Fruit fly (Drosophila melanogaster): ENCODE data around the gene CG7655.

CG7655 gene

dm6 chr3R:17718051-17718693, 35.7 kb downstream of the CG7655 start, which contains the start of gene osa (continued):
- TF ChIP-seq CG6272 (GFP tag; IDR thresholded peaks at IDR 0.05) (peak; percentile 70; the same call in 1 of the 2 replicates), Pdp1 (GFP tag; optimal IDR thresholded peaks at IDR 0.05) (peak in 1 of 2 experiments; percentile 2), HHEX (GFP tag; optimal IDR thresholded peaks at IDR 0.05) (no peak), Poxn (GFP tag; IDR thresholded peaks at IDR 0.05) (no peak), Rfx (GFP tag; IDR thresholded peaks at IDR 0.05) (no peak), jing (GFP tag; optimal IDR thresholded peaks at IDR 0.05) (no peak), CG2199 (GFP tag; IDR thresholded peaks at IDR 0.05) (no peak), slou (GFP tag; optimal IDR thresholded peaks at IDR 0.05) (no peak), CG7357 (GFP tag; IDR thresholded peaks at IDR 0.05) (no peak), CG10979 (tag; optimal IDR thresholded peaks at IDR 0.05) (no peak), HLHmδ (GFP tag; optimal IDR thresholded peaks at IDR 0.05) (no peak), ems (GFP tag; optimal IDR thresholded peaks at IDR 0.05) (no peak), CG14014 (GFP tag; IDR thresholded peaks at IDR 0.05) (no peak), CG7786 (GFP tag; optimal IDR thresholded peaks at IDR 0.05) (no peak), Meics (GFP tag; optimal IDR thresholded peaks at IDR 0.05) (peak; percentile 10), mirr (GFP tag; optimal IDR thresholded peaks at IDR 0.05) (no peak), Hsf (GFP tag; optimal IDR thresholded peaks at IDR 0.05) (no peak), CG33557 (GFP tag; optimal IDR thresholded peaks at IDR 0.05) (no peak), CG9876 (GFP tag; optimal IDR thresholded peaks at IDR 0.05) (no peak), CG15479 (GFP tag; optimal IDR thresholded peaks at IDR 0.05) (no peak), CG3065 (GFP tag; optimal IDR thresholded peaks at IDR 0.05) (no peak), gcm2 (GFP tag; optimal IDR thresholded peaks at IDR 0.05) (no peak), BtbVII (GFP tag; optimal IDR thresholded peaks at IDR 0.05) (no peak), CG18011 (GFP tag; optimal IDR thresholded peaks at IDR 0.05) (no peak), CG17612 (GFP tag; IDR thresholded peaks at IDR 0.05) (no peak), jigr1 (GFP tag; IDR thresholded peaks at IDR 0.05) (no peak), pb (GFP tag; optimal IDR thresholded peaks at IDR 0.05) (no peak), CG30020 (tag; optimal IDR thresholded peaks at IDR 0.05) (peak; percentile 39), kay (GFP tag; optimal IDR thresholded peaks at IDR 0.05) (no peak), CG12104 (GFP tag; optimal IDR thresholded peaks at IDR 0.05) (no peak), CTCF (GFP tag; optimal IDR thresholded peaks at IDR 0.05) (peak; percentile 77), eve (GFP tag; optimal IDR thresholded peaks at IDR 0.05) (no peak), CkIIα-i1 (GFP tag; IDR thresholded peaks at IDR 0.05) (no peak), NfI (GFP tag; optimal IDR thresholded peaks at IDR 0.05) (no peak), CG10274 (GFP tag; optimal IDR thresholded peaks at IDR 0.05) (no peak), HmgZ (tag; optimal IDR thresholded peaks at IDR 0.05) (peak; percentile 43), dysf (GFP tag; IDR thresholded peaks at IDR 0.05) (no peak), CG11695 (GFP tag; IDR thresholded peaks at IDR 0.05) (no peak), CG10267 (tag; optimal IDR thresholded peaks at IDR 0.05) (peak; percentile 35), grau (tag; optimal IDR thresholded peaks at IDR 0.05) (no peak), B-H2 (GFP tag; optimal IDR thresholded peaks at IDR 0.05) (no peak), CG17829 (tag; optimal IDR thresholded peaks at IDR 0.05) (peak; percentile 21), row (GFP tag; IDR thresholded peaks at IDR 0.05) (no peak), gro (GFP tag; optimal IDR thresholded peaks at IDR 0.05) (peak; percentile 42), inv (GFP tag; IDR thresholded peaks at IDR 0.05; ENCODE audit: partially characterized antibody) (no peak), her (GFP tag; optimal IDR thresholded peaks at IDR 0.05) (peak; percentile 98), CG18262 (tag; optimal IDR thresholded peaks at IDR 0.05) (no peak), mld (GFP tag; IDR thresholded peaks at IDR 0.05; ENCODE audit: partially characterized antibody) (no peak), CG1602 (GFP tag; optimal IDR thresholded peaks at IDR 0.05) (no peak), unc-4 (GFP tag; IDR thresholded peaks at IDR 0.05; ENCODE audit: partially characterized antibody) (no peak), CG13775 (GFP tag; optimal IDR thresholded peaks at IDR 0.05) (peak; percentile 54), seq (GFP tag; IDR thresholded peaks at IDR 0.05) (no peak)
